Fruit fly (Drosophila melanogaster): ENCODE measurements around the gene PGRP-LD.
A peak's percentile ranks its signal among the peaks of the same experiment; 100 is the strongest.

PGRP-LD gene

dm6 chr3L:5823763-5824445 lies 44.1 kb downstream of the PGRP-LD start (continued):
- TF ChIP-seq CG6254 (GFP tag; optimal IDR thresholded peaks at IDR 0.05) = peak; percentile 85
- peak; percentile 49 for TF ChIP-seq Myb (GFP tag; optimal IDR thresholded peaks at IDR 0.05)
- peak; percentile 71 for TF ChIP-seq chn (GFP tag; optimal IDR thresholded peaks at IDR 0.05)
- peak; percentile 62 for TF ChIP-seq dm (GFP tag; optimal IDR thresholded peaks at IDR 0.05)
- peak; percentile 48 for TF ChIP-seq CG9797 (GFP tag; optimal IDR thresholded peaks at IDR 0.05)
- TF ChIP-seq knrl (GFP tag; IDR thresholded peaks at IDR 0.05; ENCODE audit: partially characterized antibody) = no peak
- peak; percentile 80 for TF ChIP-seq CG17912 (GFP tag; optimal IDR thresholded peaks at IDR 0.05)
- TF ChIP-seq CG7357 (GFP tag; IDR thresholded peaks at IDR 0.05) = 0 out of 3 replicates have a peak, but pooled peaks have one; percentile 27
- TF ChIP-seq Mad (GFP tag; optimal IDR thresholded peaks at IDR 0.05) = peak; percentile 75
- TF ChIP-seq Tbp (GFP tag; optimal IDR thresholded peaks at IDR 0.05) = no peak
- TF ChIP-seq CG3065 (GFP tag; optimal IDR thresholded peaks at IDR 0.05) = peak; percentile 87
- TF ChIP-seq sd (tag; optimal IDR thresholded peaks at IDR 0.05) = peak; percentile 72
- TF ChIP-seq lbe (GFP tag; optimal IDR thresholded peaks at IDR 0.05) = no peak
- no peak for TF ChIP-seq slou (GFP tag; optimal IDR thresholded peaks at IDR 0.05)
- peak; percentile 86 for TF ChIP-seq gem (tag; optimal IDR thresholded peaks at IDR 0.05)
- TF ChIP-seq CG6272 (GFP tag; IDR thresholded peaks at IDR 0.05) = no peak
- TF ChIP-seq Chrac-16 (GFP tag; optimal IDR thresholded peaks at IDR 0.05) = peak; percentile 44
- peak; percentile 67 for TF ChIP-seq CG18476 (GFP tag; optimal IDR thresholded peaks at IDR 0.05)
- peak; percentile 57 for TF ChIP-seq HLH54F (GFP tag; optimal IDR thresholded peaks at IDR 0.05)
- TF ChIP-seq CG17612 (GFP tag; IDR thresholded peaks at IDR 0.05) = no peak
- peak; percentile 84 for TF ChIP-seq dmrt99B (tag; optimal IDR thresholded peaks at IDR 0.05)
- no peak for TF ChIP-seq dysf (GFP tag; IDR thresholded peaks at IDR 0.05)
- TF ChIP-seq Nf-YA (GFP tag; IDR thresholded peaks at IDR 0.05) = peak; percentile 68

- TF ChIP-seq dm (GFP tag; optimal IDR thresholded peaks at IDR 0.05) = no peak
- TF ChIP-seq Med (GFP tag) = peak; percentile 5
Measured at dm6 chr3L:5825483-5825882, 45.6 kb downstream of the PGRP-LD start.

dm6 chr3L:5828275-5828674 lies 48.4 kb downstream of the PGRP-LD start:
- TF ChIP-seq so (GFP tag; IDR thresholded peaks at IDR 0.05) (peak; percentile 68; the same call in 2 of the 3 replicates), CG12155 (GFP tag; optimal IDR thresholded peaks at IDR 0.05) (no peak), bbx (GFP tag; IDR thresholded peaks at IDR 0.05; ENCODE audit: partially characterized antibody) (no peak), abd-A (tag; optimal IDR thresholded peaks at IDR 0.05) (peak; percentile 57), CG10543 (GFP tag; optimal IDR thresholded peaks at IDR 0.05) (peak; percentile 55), CG12769 (tag; optimal IDR thresholded peaks at IDR 0.05) (peak; percentile 40), crol (GFP tag; IDR thresholded peaks at IDR 0.05) (peak; percentile 44; the same call in 1 of the 2 replicates), sd (tag; optimal IDR thresholded peaks at IDR 0.05) (peak; percentile 11), nmo (GFP tag; optimal IDR thresholded peaks at IDR 0.05) (no peak), sr (GFP tag; IDR thresholded peaks at IDR 0.05) (peak; percentile 31; the same call in 1 of the 3 replicates), CG34422 (GFP tag; IDR thresholded peaks at IDR 0.05) (0 out of 3 replicates have a peak, but pooled peaks have one; percentile 8)

- TF ChIP-seq dm (GFP tag; optimal IDR thresholded peaks at IDR 0.05) (no peak), CG8478 (optimal IDR thresholded peaks at IDR 0.05) (no peak), Camta (GFP tag; optimal IDR thresholded peaks at IDR 0.05) (no peak), CG7372 (GFP tag; IDR thresholded peaks at IDR 0.05) (no peak), Max (GFP tag; optimal IDR thresholded peaks at IDR 0.05) (no peak), luna (GFP tag; optimal IDR thresholded peaks at IDR 0.05) (no peak), rib (GFP tag; IDR thresholded peaks at IDR 0.05) (no peak), Sry-β (GFP tag; optimal IDR thresholded peaks at IDR 0.05) (no peak), lab (GFP tag; optimal IDR thresholded peaks at IDR 0.05) (peak; percentile 18), CG10209 (GFP tag; optimal IDR thresholded peaks at IDR 0.05) (peak; percentile 28), CG17186 (GFP tag; optimal IDR thresholded peaks at IDR 0.05) (no peak), tx (GFP tag; optimal IDR thresholded peaks at IDR 0.05) (no peak), Hr51 (GFP tag; optimal IDR thresholded peaks at IDR 0.05) (peak in 1 of 2 experiments; percentile 57), jing (GFP tag; optimal IDR thresholded peaks at IDR 0.05) (no peak)
Measured at dm6 chr3L:5828684-5829083, 48.8 kb downstream of the PGRP-LD start.
